Fruit fly (Drosophila melanogaster) whole organism, pupa: ENCODE results near the gene CG11836.

Source experiments
- CG10348 ChIP-seq: fragments of 200-800 bp; sonication (Bioruptor generic); IDR thresholded peaks from 2 replicates; pipeline ENCODE4 v1.3.6; 2022; ENCODE audit warnings: missing biosample characterization, missing genetic modification characterization
- CG14655 ChIP-seq: fragments of 200-800 bp; sonication (Bioruptor generic); optimal IDR thresholded peaks from 3 replicates; lab custom pipeline; 2017; ENCODE audit warnings: mild to moderate bottlenecking, missing biosample characterization, missing genetic modification reagents, missing genetic modification characterization
- CG17806 ChIP-seq: fragments of 200-800 bp; sonication (Bioruptor generic); optimal IDR thresholded peaks from 2 replicates; lab custom pipeline; 2018; ENCODE audit warnings: missing biosample characterization, mild to moderate bottlenecking, missing genetic modification characterization, moderate library complexity
- CG8301 ChIP-seq: fragments of 200-800 bp; sonication (Bioruptor generic); optimal IDR thresholded peaks from 2 replicates; lab custom pipeline; 2018; ENCODE audit warnings: missing biosample characterization, mild to moderate bottlenecking, missing genetic modification characterization
- CG9948 ChIP-seq: fragments of 200-800 bp; sonication (Bioruptor generic); optimal IDR thresholded peaks from 2 replicates; lab custom pipeline; 2018; ENCODE audit warnings: missing biosample characterization, mild to moderate bottlenecking, missing genetic modification characterization, moderate library complexity
- EcR ChIP-seq: fragments of 200-800 bp; sonication (Bioruptor generic); optimal IDR thresholded peaks from 3 replicates; lab custom pipeline; 2019; ENCODE audit warnings: missing biosample characterization, missing genetic modification characterization, mild to moderate bottlenecking, moderate library complexity, missing genetic modification reagents
- Ets98B ChIP-seq: fragments of 200-800 bp; sonication (Bioruptor generic); IDR thresholded peaks from 2 replicates; pipeline ENCODE4 v1.3.6; 2022; ENCODE audit warnings: missing biosample characterization, missing genetic modification characterization
- Pif1B ChIP-seq: fragments of 200-800 bp; sonication (Bioruptor generic); optimal IDR thresholded peaks from 3 replicates; lab custom pipeline; 2016; ENCODE audit warnings: missing biosample characterization, missing genetic modification characterization
- gl ChIP-seq: fragments of 200-800 bp; sonication (Bioruptor generic); optimal IDR thresholded peaks from 2 replicates; lab custom pipeline; 2018; ENCODE audit warnings: missing biosample characterization, mild to moderate bottlenecking, missing genetic modification characterization
- rn ChIP-seq: fragments of 200-800 bp; sonication (Bioruptor generic); IDR thresholded peaks from 2 replicates; pipeline ENCODE4 v1.3.6; 2022; ENCODE audit warnings: missing biosample characterization, missing genetic modification characterization

dm6 chr3R:25050649-25051048 lies 20.3 kb upstream of the CG11836 start:
- TF ChIP-seq rn (GFP tag; lab: Robert Waterston, UW) (no peak), CG8301 (no peak), gl (tag; lab: Kevin White, UChicago) (no peak), CG9948 (no peak), EcR (GFP tag; lab: Kevin White, UChicago) (no peak), Pif1B (GFP tag; lab: Kevin White, UChicago) (no peak), CG17806 (tag; lab: Kevin White, UChicago) (no peak), Ets98B (GFP tag; lab: Robert Waterston, UW) (no peak), CG14655 (GFP tag; lab: Kevin White, UChicago) (no peak), CG10348 (GFP tag; lab: Robert Waterston, UW) (no peak)
